Worm (Caenorhabditis elegans): ENCODE results near the gene T04C12.8.

Gene T04C12.8

ce11 chrV:11083691-11084090 is 14.5 kb upstream of the T04C12.8 start (continued):
- TF ChIP-seq alr-1 (tag; optimal IDR thresholded peaks at IDR 0.05) (no peak), sma-3 (GFP tag; optimal IDR thresholded peaks at IDR 0.05) (no peak), blmp-1 (tag; optimal IDR thresholded peaks at IDR 0.05; ENCODE audit: insufficient read depth) (no peak), lin-13 (GFP tag; optimal IDR thresholded peaks at IDR 0.05) (peak; percentile 33), unc-55 (GFP tag; optimal IDR thresholded peaks at IDR 0.05) (peak; percentile 29)

- no peak for TF ChIP-seq nhr-129 (tag; optimal IDR thresholded peaks at IDR 0.05)
- no peak for TF ChIP-seq mbf-1 (tag; optimal IDR thresholded peaks at IDR 0.05)
- TF ChIP-seq ama-1 (optimal IDR thresholded peaks at IDR 0.05): no peak
- no peak for TF ChIP-seq ztf-4 (tag; optimal IDR thresholded peaks at IDR 0.05)
- TF ChIP-seq nhr-237 (tag; optimal IDR thresholded peaks at IDR 0.05): no peak
- TF ChIP-seq F13H6.1 (tag; optimal IDR thresholded peaks at IDR 0.05): no peak
These were observed 13.8 kb upstream of the T04C12.8 start for ce11 chrV:11082964-11083363.

ce11 chrV:11082475-11082874 is 13.3 kb upstream of the T04C12.8 start:
- TF ChIP-seq unc-62 (GFP tag; optimal IDR thresholded peaks at IDR 0.05) (no peak), nhr-11 (tag; optimal IDR thresholded peaks at IDR 0.05) (no peak), gmeb-1 (tag; optimal IDR thresholded peaks at IDR 0.05) (no peak), C34F6.9 (tag; optimal IDR thresholded peaks at IDR 0.05) (peak; percentile 14), nhr-21 (tag; optimal IDR thresholded peaks at IDR 0.05) (no peak), nhr-25 (tag; optimal IDR thresholded peaks at IDR 0.05) (no peak), peb-1 (tag; optimal IDR thresholded peaks at IDR 0.05) (no peak), ZK546.5 (tag; optimal IDR thresholded peaks at IDR 0.05) (no peak), R02D3.7 (tag; optimal IDR thresholded peaks at IDR 0.05) (no peak), ceh-82 (tag; optimal IDR thresholded peaks at IDR 0.05) (no peak), nhr-23 (tag; optimal IDR thresholded peaks at IDR 0.05) (no peak), mbf-1 (tag; optimal IDR thresholded peaks at IDR 0.05) (no peak), ztf-4 (tag; optimal IDR thresholded peaks at IDR 0.05) (peak; percentile 79), zag-1 (tag; optimal IDR thresholded peaks at IDR 0.05) (no peak), sma-9 (GFP tag; optimal IDR thresholded peaks at IDR 0.05) (peak; percentile 81), sma-9 (tag; optimal IDR thresholded peaks at IDR 0.05) (no peak), ztf-11 (tag; optimal IDR thresholded peaks at IDR 0.05) (no peak), blmp-1 (tag; optimal IDR thresholded peaks at IDR 0.05; ENCODE audit: insufficient read depth) (no peak), dmd-4 (tag; optimal IDR thresholded peaks at IDR 0.05) (no peak), egl-27 (tag; optimal IDR thresholded peaks at IDR 0.05) (no peak), F13H6.1 (tag; optimal IDR thresholded peaks at IDR 0.05) (peak; percentile 86), snpc-4 (tag; optimal IDR thresholded peaks at IDR 0.05) (no peak), mab-5 (tag; optimal IDR thresholded peaks at IDR 0.05) (no peak), lsy-2 (tag; optimal IDR thresholded peaks at IDR 0.05) (peak; percentile 14 to 48), ztf-1 (GFP tag; conservative IDR thresholded peaks at IDR 0.05) (no peak), alr-1 (tag; optimal IDR thresholded peaks at IDR 0.05) (no peak), fos-1 (tag; optimal IDR thresholded peaks at IDR 0.05) (no peak), unc-39 (tag; optimal IDR thresholded peaks at IDR 0.05) (no peak), nhr-77 (tag; optimal IDR thresholded peaks at IDR 0.05) (no peak), sem-4 (tag; optimal IDR thresholded peaks at IDR 0.05) (peak; percentile 33), lin-11 (tag; optimal IDR thresholded peaks at IDR 0.05) (no peak), lin-13 (GFP tag; optimal IDR thresholded peaks at IDR 0.05) (peak; percentile 21), ama-1 (optimal IDR thresholded peaks at IDR 0.05) (peak; percentile 38), sma-3 (GFP tag; optimal IDR thresholded peaks at IDR 0.05) (peak; percentile 73), crh-2 (tag; optimal IDR thresholded peaks at IDR 0.05) (peak; percentile 14), elt-1 (tag; optimal IDR thresholded peaks at IDR 0.05) (no peak), nhr-6 (tag; optimal IDR thresholded peaks at IDR 0.05) (peak; percentile 68), mdl-1 (tag; optimal IDR thresholded peaks at IDR 0.05) (no peak), nhr-129 (tag; optimal IDR thresholded peaks at IDR 0.05) (peak; percentile 78), aly-2 (tag; optimal IDR thresholded peaks at IDR 0.05) (no peak), unc-55 (GFP tag; optimal IDR thresholded peaks at IDR 0.05) (no peak), elt-3 (tag; optimal IDR thresholded peaks at IDR 0.05) (no peak), nhr-10 (tag; optimal IDR thresholded peaks at IDR 0.05) (no peak), lin-39 (tag; optimal IDR thresholded peaks at IDR 0.05) (no peak), skn-1 (tag; optimal IDR thresholded peaks at IDR 0.05) (no peak), Y55F3AM.14 (GFP tag; optimal IDR thresholded peaks at IDR 0.05) (no peak), nhr-12 (tag; optimal IDR thresholded peaks at IDR 0.05) (no peak), ceh-16 (tag; optimal IDR thresholded peaks at IDR 0.05) (no peak), nhr-237 (tag; optimal IDR thresholded peaks at IDR 0.05) (no peak)

Data from whole organism, L2 larva.